Fruit fly (Drosophila melanogaster) S2 (cell line): Measurements from ENCODE around the gene CG12065.

Source experiments
- CG8478 ChIP-seq: fragments of >200 bp; optimal IDR thresholded peaks from 2 replicates; lab custom pipeline; 2018
- CTCF ChIP-seq, 2 experiments: fragments of >200 bp; optimal IDR thresholded peaks; 2 replicates each; lab custom pipeline; 2018

CG12065 gene

dm6 chrX:8573744-8574484, at the start of gene CG12065:
Gene CG12065 (plus strand): TSS chrX:8574306.
- no peak for TF ChIP-seq CG8478
- TF ChIP-seq CTCF (optimal IDR thresholded peaks at IDR 0.05; lab: Kevin White, UChicago) = peak in 1 of 2 experiments; percentile 8

DNA sequence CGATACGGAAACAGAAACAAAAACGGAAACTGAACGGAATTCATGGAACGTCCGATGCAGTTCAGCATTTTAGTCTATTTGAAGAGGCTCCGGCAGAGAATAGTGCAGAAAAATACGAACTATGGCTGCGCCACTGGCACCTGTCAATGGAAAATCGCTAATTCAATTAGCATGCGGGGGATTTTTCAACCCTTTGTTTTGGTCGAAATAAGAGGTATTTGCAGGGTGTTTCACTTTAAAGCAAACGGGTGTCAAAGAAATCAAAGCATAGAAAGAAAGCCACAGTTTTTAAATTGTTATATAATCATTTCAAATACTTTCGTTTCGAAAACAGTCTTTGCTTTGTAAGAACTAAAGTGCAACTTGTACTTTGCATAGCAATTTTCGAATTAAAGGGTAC, 44.5 kb upstream of the CG12065 start, which contains the start of gene PIP82:
PIP82 (minus strand) TSS at position 101 of the 400 bp plus-strand sequence.
- TF ChIP-seq CTCF (optimal IDR thresholded peaks at IDR 0.05; lab: Kevin White, UChicago) (no peak), CG8478 (no peak)

- TF ChIP-seq CG8478 (no peak), CTCF (optimal IDR thresholded peaks at IDR 0.05; lab: Kevin White, UChicago) (no peak)
These were observed 42.3 kb upstream of the CG12065 start for dm6 chrX:8531775-8532174.

dm6 chrX:8533589-8534320, 40.4 kb upstream of the CG12065 start:
- no peak for TF ChIP-seq CTCF (optimal IDR thresholded peaks at IDR 0.05; lab: Kevin White, UChicago)
- no peak for TF ChIP-seq CG8478

- no peak for TF ChIP-seq CG8478
- TF ChIP-seq CTCF (optimal IDR thresholded peaks at IDR 0.05; lab: Kevin White, UChicago) = peak; percentile 35 to 65
These were observed 39.8 kb upstream of the CG12065 start for dm6 chrX:8534321-8534661.

DNA sequence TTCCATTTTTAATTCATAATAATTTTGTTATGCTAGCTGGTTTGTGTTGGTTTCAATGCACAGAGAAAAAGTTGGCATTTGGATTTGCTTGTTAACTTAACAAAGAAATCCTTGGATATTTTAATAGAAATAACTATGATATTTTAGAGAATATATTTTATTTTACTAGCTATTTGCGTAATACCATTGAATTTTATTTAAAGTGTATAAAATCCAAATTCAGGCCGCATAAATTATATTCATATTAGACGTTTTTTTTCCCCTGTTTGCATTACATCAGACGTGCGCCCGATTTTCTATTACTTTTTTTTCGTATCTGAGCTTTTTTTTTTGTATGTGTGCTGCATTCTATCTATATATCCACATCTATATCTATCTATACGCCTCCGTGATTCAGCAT, 39.4 kb upstream of the CG12065 start:
- no peak for TF ChIP-seq CTCF (optimal IDR thresholded peaks at IDR 0.05; lab: Kevin White, UChicago)

- TF ChIP-seq CG8478 (no peak), CTCF (optimal IDR thresholded peaks at IDR 0.05; lab: Kevin White, UChicago) (no peak)
These were observed 37.5 kb upstream of the CG12065 start for dm6 chrX:8536649-8537048.

DNA sequence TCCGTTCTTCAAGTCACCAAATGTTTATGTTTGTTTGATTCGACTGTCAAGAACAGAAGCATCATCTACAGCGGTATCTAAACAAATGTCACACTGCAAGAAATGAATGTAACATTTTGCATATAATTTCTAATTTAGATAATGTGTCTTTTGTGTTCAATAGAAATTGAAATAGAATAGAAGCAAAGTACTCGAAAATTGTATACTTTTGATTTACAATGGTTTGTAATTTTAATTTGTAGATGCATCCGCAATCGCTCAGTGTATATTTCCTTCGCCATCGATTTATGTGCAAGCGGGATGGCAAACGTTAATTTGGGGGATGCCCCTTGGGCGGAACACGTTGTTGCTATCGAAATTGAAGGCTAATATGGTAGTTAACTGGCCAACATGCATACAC, 35.9 kb upstream of the CG12065 start:
- TF ChIP-seq CTCF (optimal IDR thresholded peaks at IDR 0.05; lab: Kevin White, UChicago) (no peak), CG8478 (no peak)

DNA sequence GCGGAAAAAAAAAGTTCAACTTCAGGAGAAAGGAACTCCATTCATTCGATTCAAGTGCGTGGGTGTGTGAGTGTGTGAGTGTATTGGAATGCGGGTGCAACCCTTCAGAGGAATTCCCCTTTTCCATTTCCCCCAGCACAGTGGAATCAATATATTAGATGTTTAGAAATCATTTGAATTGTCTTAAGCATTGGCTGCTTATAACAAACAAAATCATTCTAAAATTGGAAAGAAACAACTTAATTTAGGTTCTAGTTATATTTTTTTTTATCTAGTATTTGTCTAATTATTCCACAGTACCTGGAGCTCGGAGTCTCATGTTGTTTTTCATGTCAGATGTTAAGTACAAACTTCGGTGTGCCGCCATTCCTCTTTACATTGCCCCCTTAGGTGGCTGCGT, 35.1 kb upstream of the CG12065 start:
- TF ChIP-seq CG8478 = no peak
- TF ChIP-seq CTCF (optimal IDR thresholded peaks at IDR 0.05; lab: Kevin White, UChicago) = no peak

DNA sequence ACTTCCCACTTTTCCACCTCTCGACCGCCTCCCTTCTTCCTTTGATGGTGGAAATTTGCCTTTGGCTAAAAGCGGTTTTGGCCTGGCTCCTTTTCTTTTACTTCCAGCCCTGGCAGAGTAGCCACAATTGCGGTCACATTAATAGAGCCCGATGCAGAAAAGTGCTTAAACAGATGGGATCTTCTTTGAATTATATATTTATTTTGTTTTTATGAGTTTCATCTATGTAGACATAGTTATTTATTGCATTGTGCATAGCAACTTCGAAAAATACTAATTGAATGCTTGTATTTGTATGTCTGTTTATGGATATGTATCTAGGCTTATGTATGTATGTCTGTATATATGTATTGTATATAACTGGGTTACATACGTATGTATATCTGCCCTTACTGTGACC, 32.1 kb upstream of the CG12065 start:
- TF ChIP-seq CTCF (optimal IDR thresholded peaks at IDR 0.05; lab: Kevin White, UChicago) (no peak), CG8478 (no peak)

DNA sequence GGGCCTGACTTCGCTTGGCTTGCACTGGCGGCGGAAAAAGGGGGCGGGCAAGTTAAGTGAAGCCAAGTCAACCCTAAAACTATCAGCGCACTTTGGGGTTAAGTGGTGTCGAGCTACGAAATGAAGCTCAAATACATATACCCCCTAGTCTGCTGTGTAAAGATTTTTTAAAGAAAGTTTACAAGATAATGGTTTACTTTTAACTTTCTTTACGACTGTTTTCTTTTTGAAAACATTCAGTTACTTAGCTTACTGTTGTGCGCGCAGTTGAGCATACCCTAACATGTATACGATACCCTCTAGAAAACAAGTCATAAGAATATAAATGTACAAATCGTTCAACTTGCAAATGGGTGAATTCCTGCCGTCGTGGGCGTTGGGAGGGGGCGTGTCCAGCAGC, 31.4 kb upstream of the CG12065 start:
- TF ChIP-seq CG8478 (no peak), CTCF (optimal IDR thresholded peaks at IDR 0.05; lab: Kevin White, UChicago) (no peak)

DNA sequence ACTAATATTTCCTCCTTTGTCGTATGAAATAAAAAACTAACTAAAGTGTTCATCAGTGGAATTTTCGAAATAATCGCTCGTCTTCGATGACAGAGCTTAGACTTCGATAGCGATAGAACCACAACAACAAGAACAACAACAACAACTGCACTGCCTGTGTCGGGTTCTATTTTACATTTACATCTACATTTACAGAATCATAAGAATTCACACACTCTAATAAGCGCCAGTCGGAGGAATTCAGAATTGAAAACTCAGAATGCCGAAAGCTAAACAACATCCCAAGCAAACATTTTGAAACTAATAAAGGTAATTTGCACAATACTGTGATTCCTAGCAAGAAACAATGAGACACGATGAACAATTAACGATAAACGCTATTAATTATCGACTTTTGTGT, 19.8 kb upstream of the CG12065 start:
- TF ChIP-seq CG8478 = no peak
- TF ChIP-seq CTCF (optimal IDR thresholded peaks at IDR 0.05; lab: Kevin White, UChicago) = peak in 1 of 2 experiments; percentile 12

DNA sequence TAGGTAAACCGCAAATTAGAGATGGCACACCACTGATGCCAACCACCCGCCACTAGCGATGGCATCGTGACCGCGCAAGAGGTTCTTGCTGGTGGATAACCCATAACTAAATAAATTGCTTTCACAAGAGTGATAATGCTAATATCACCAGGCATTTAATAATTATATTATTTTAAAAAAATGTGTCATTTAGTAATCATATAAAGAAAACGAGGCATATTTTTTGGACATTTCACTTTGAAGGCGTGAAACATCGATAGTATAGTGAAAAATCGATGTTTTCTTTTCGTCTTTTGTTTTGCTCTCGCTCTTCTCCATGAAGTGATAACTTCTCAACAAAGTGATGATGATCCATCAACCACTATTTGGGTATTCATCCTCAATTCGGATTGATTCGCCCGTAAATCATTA, 15.3 kb upstream of the CG12065 start, which contains the start of gene IntS4:
IntS4 (minus strand) TSS at position 20 of the 411 bp plus-strand sequence.
- TF ChIP-seq CG8478 (no peak), CTCF (optimal IDR thresholded peaks at IDR 0.05; lab: Kevin White, UChicago) (no peak)

dm6 chrX:8560087-8560999, 13.8 kb upstream of the CG12065 start, which contains the start of the genes CG12112 and Trf4-1:
Gene CG12112 (minus strand): TSS chrX:8560192.
Gene Trf4-1 (plus strand): TSS chrX:8560322.
- peak; percentile 44 to 51 for TF ChIP-seq CTCF (optimal IDR thresholded peaks at IDR 0.05; lab: Kevin White, UChicago)
- TF ChIP-seq CG8478 = no peak
